Fruit fly (Drosophila melanogaster): ENCODE results near the gene CG43725.

DNA sequence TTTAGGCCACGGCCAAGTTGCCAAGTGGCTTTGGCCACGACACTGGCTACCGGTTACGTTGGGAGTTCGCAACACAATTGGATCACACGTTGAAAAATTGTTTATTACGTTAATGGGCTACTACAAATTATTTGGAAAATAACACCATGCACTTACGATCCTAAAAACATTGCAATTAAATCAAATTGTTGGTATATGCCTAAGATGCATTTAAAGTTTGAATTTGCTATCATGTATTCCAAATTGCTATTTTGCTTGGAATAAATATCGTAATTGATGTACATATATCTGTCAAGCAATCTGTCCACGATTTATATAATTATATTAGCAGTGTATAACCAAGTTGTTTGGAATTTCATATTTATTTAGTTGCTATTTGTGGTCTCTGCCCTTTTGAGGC lies 2.4 kb upstream of the CG43725 start:
- TF ChIP-seq kay (GFP tag; ENCODE audit: borderline replicate concordance) (no peak), CG14711 (tag; optimal IDR thresholded peaks at IDR 0.05) (no peak), CG33017 (tag; optimal IDR thresholded peaks at IDR 0.05) (no peak), toe (GFP tag; optimal IDR thresholded peaks at IDR 0.05) (no peak), CG7101 (tag; optimal IDR thresholded peaks at IDR 0.05) (no peak), cic (GFP tag; optimal IDR thresholded peaks at IDR 0.05) (no peak), CG1620 (GFP tag; optimal IDR thresholded peaks at IDR 0.05) (no peak), bab1 (GFP tag; optimal IDR thresholded peaks at IDR 0.05) (no peak), pad (GFP tag; optimal IDR thresholded peaks at IDR 0.05) (no peak), Mnt (GFP tag; optimal IDR thresholded peaks at IDR 0.05) (no peak)
